Worm (Caenorhabditis elegans): ENCODE measurements around the gene Y54F10BM.20.

Gene Y54F10BM.20

ce11 chrIII:2281975-2282957 lies 25.8 kb upstream of the Y54F10BM.20 start, which contains the start of gene Y54F10BM.3:
Gene Y54F10BM.3 (plus strand): TSS chrIII:2282025.
- TF ChIP-seq ceh-28 (tag; optimal IDR thresholded peaks at IDR 0.05): peak; percentile 98
- no peak for TF ChIP-seq ZK546.5 (tag; optimal IDR thresholded peaks at IDR 0.05)
- no peak for TF ChIP-seq ama-1 (optimal IDR thresholded peaks at IDR 0.05)

- peak; percentile 97 for TF ChIP-seq ceh-28 (tag; optimal IDR thresholded peaks at IDR 0.05)
- no peak for TF ChIP-seq R02D3.7 (tag; optimal IDR thresholded peaks at IDR 0.05)
These were observed 24.7 kb upstream of the Y54F10BM.20 start for ce11 chrIII:2283341-2283847.

- TF ChIP-seq lin-39 (tag; optimal IDR thresholded peaks at IDR 0.05) (no peak), skn-1 (tag; optimal IDR thresholded peaks at IDR 0.05) (no peak), lsy-12 (tag; optimal IDR thresholded peaks at IDR 0.05) (no peak), fkh-2 (tag; optimal IDR thresholded peaks at IDR 0.05) (no peak), ZK546.5 (tag; optimal IDR thresholded peaks at IDR 0.05) (no peak), nhr-25 (tag; optimal IDR thresholded peaks at IDR 0.05) (no peak), jun-1 (tag; optimal IDR thresholded peaks at IDR 0.05) (no peak), R02D3.7 (tag; optimal IDR thresholded peaks at IDR 0.05) (no peak)
These were observed 19.8 kb upstream of the Y54F10BM.20 start for ce11 chrIII:2288261-2288660.

ce11 chrIII:2291139-2291538 lies 16.9 kb upstream of the Y54F10BM.20 start, which contains the start of gene fbxa-219:
Gene fbxa-219 (plus strand): TSS chrIII:2291415.
- TF ChIP-seq ceh-28 (tag; optimal IDR thresholded peaks at IDR 0.05) (no peak), nhr-11 (tag; optimal IDR thresholded peaks at IDR 0.05) (no peak), elt-3 (tag; optimal IDR thresholded peaks at IDR 0.05) (no peak), elt-1 (tag; optimal IDR thresholded peaks at IDR 0.05) (no peak), lin-39 (tag; optimal IDR thresholded peaks at IDR 0.05) (no peak), nhr-77 (tag; optimal IDR thresholded peaks at IDR 0.05) (no peak), elt-2 (tag; optimal IDR thresholded peaks at IDR 0.05) (peak; percentile 59), nhr-43 (tag; optimal IDR thresholded peaks at IDR 0.05; ENCODE audit: poor library complexity, severe bottlenecking) (no peak), snpc-4 (tag; optimal IDR thresholded peaks at IDR 0.05) (no peak), ztf-11 (tag; optimal IDR thresholded peaks at IDR 0.05) (no peak), pqm-1 (tag; optimal IDR thresholded peaks at IDR 0.05) (peak; percentile 41), sea-2 (GFP tag; optimal IDR thresholded peaks at IDR 0.05) (no peak), unc-62 (GFP tag; optimal IDR thresholded peaks at IDR 0.05) (no peak)

- TF ChIP-seq pqm-1 (tag; optimal IDR thresholded peaks at IDR 0.05) (peak; percentile 69), mml-1 (tag; optimal IDR thresholded peaks at IDR 0.05) (no peak), aly-2 (tag; optimal IDR thresholded peaks at IDR 0.05) (no peak), elt-2 (tag; optimal IDR thresholded peaks at IDR 0.05) (peak; percentile 64), fkh-10 (GFP tag; optimal IDR thresholded peaks at IDR 0.05) (no peak), pha-4 (tag; optimal IDR thresholded peaks at IDR 0.05) (peak; percentile 99), mdl-1 (tag; optimal IDR thresholded peaks at IDR 0.05) (no peak), ama-1 (optimal IDR thresholded peaks at IDR 0.05) (no peak), daf-12 (tag; optimal IDR thresholded peaks at IDR 0.05) (no peak)
These were observed 13.3 kb upstream of the Y54F10BM.20 start for ce11 chrIII:2294736-2295135.

- TF ChIP-seq ztf-11 (tag; optimal IDR thresholded peaks at IDR 0.05) (no peak), nhr-11 (tag; optimal IDR thresholded peaks at IDR 0.05) (no peak), zag-1 (tag; optimal IDR thresholded peaks at IDR 0.05) (no peak), nhr-76 (tag; optimal IDR thresholded peaks at IDR 0.05) (no peak), egl-5 (tag; optimal IDR thresholded peaks at IDR 0.05) (no peak), fkh-10 (GFP tag; optimal IDR thresholded peaks at IDR 0.05) (no peak)
These were observed 3.9 kb upstream of the Y54F10BM.20 start for ce11 chrIII:2304149-2304548.

All from whole organism, L3 larva.